Worm (Caenorhabditis elegans): ENCODE results near the gene gpx-6.

- no peak for TF ChIP-seq nhr-11 (tag; optimal IDR thresholded peaks at IDR 0.05)
- TF ChIP-seq vab-15 (tag; optimal IDR thresholded peaks at IDR 0.05) = no peak
- no peak for TF ChIP-seq ceh-90 (tag; optimal IDR thresholded peaks at IDR 0.05)
- TF ChIP-seq nhr-76 (tag; optimal IDR thresholded peaks at IDR 0.05) = no peak
- TF ChIP-seq blmp-1 (tag; optimal IDR thresholded peaks at IDR 0.05) = no peak
- no peak for TF ChIP-seq mep-1 (tag; optimal IDR thresholded peaks at IDR 0.05)
- no peak for TF ChIP-seq rnt-1 (tag; optimal IDR thresholded peaks at IDR 0.05)
Measured at ce11 chrIV:8255221-8255620, 33.2 kb downstream of the gpx-6 start.
